Worm (Caenorhabditis elegans) whole organism, early embryonic: Measurements from ENCODE around the gene clec-247.

Experiments used
- F13C5.2 ChIP-seq: sonication (generic microtip); optimal IDR thresholded peaks from 2 replicates; lab custom pipeline; 2017; ENCODE audit warnings: mild to moderate bottlenecking, missing genetic modification characterization, inconsistent platforms, missing compliant biosample characterization
- aly-1 ChIP-seq: sonication (generic microtip); optimal IDR thresholded peaks from 2 replicates; lab custom pipeline; 2016; ENCODE audit warnings: missing genetic modification characterization, missing compliant biosample characterization
- ama-1 ChIP-seq: fragments of 150-350 bp; optimal IDR thresholded peaks from 2 replicates; lab custom pipeline; 2014
- ceh-36 ChIP-seq: sonication (generic microtip); optimal IDR thresholded peaks from 2 replicates; lab custom pipeline; 2016; ENCODE audit warnings: missing genetic modification characterization, inconsistent platforms, missing compliant biosample characterization
- hmbx-1 ChIP-seq: sonication (generic microtip); optimal IDR thresholded peaks from 2 replicates; lab custom pipeline; 2016; ENCODE audit warnings: mild to moderate bottlenecking, missing genetic modification characterization, missing compliant biosample characterization

- TF ChIP-seq aly-1 (tag; lab: Kevin White, UChicago) (no peak), hmbx-1 (tag; lab: Kevin White, UChicago) (no peak), ama-1 (no peak), F13C5.2 (no peak), ceh-36 (tag; lab: Kevin White, UChicago) (no peak)
Measured at ce11 chrV:18324525-18324924, 41.8 kb downstream of the clec-247 start.
